Fruit fly (Drosophila melanogaster) whole organism, prepupa: ENCODE data around the gene Rtca.

Experiments
- Blimp-1 ChIP-seq: fragments of 200-800 bp; sonication (Bioruptor generic); optimal IDR thresholded peaks from 3 replicates; lab custom pipeline; 2017; ENCODE audit warnings: missing biosample characterization, missing genetic modification characterization, mild to moderate bottlenecking, moderate library complexity, missing genetic modification reagents
- CG10631 ChIP-seq: fragments of 200-800 bp; sonication (Bioruptor generic); optimal IDR thresholded peaks from 2 replicates; lab custom pipeline; 2016; ENCODE audit warnings: missing biosample characterization, missing genetic modification characterization
- CG10669 ChIP-seq: fragments of 200-800 bp; sonication (Bioruptor generic); optimal IDR thresholded peaks from 3 replicates; lab custom pipeline; 2018; ENCODE audit warnings: missing biosample characterization, mild to moderate bottlenecking, missing genetic modification characterization, moderate library complexity
- CG11294 ChIP-seq: fragments of 200-800 bp; sonication (Bioruptor generic); IDR thresholded peaks from 2 replicates; pipeline ENCODE4 v1.3.6; 2022; ENCODE audit warnings: missing biosample characterization, missing genetic modification characterization
- CG11762 ChIP-seq: fragments of 200-800 bp; sonication (Bioruptor generic); optimal IDR thresholded peaks from 3 replicates; lab custom pipeline; 2016; ENCODE audit warnings: missing biosample characterization, missing genetic modification characterization; ENCODE audit not compliant: insufficient read depth
- CG11902 ChIP-seq: fragments of 200-800 bp; sonication (Bioruptor generic); optimal IDR thresholded peaks from 3 replicates; lab custom pipeline; 2016; ENCODE audit warnings: missing biosample characterization, missing genetic modification characterization
- CG15336 ChIP-seq: fragments of 200-800 bp; sonication (Bioruptor generic); IDR thresholded peaks from 2 replicates; pipeline ENCODE4 v1.3.6; 2022; ENCODE audit warnings: missing biosample characterization, missing genetic modification characterization
- CG1621 ChIP-seq: fragments of 200-800 bp; sonication (Bioruptor generic); optimal IDR thresholded peaks from 3 replicates; lab custom pipeline; 2018; ENCODE audit warnings: missing biosample characterization, mild to moderate bottlenecking, missing genetic modification characterization
- CG16779 ChIP-seq: fragments of 200-800 bp; sonication (Bioruptor generic); optimal IDR thresholded peaks from 3 replicates; lab custom pipeline; 2017; ENCODE audit warnings: missing biosample characterization, mild to moderate bottlenecking, missing genetic modification characterization
- CG3032 ChIP-seq: fragments of 200-800 bp; optimal IDR thresholded peaks from 2 replicates; lab custom pipeline; 2019; ENCODE audit warnings: missing biosample characterization, mild to moderate bottlenecking, missing genetic modification characterization, moderate library complexity
- CG32006 ChIP-seq: fragments of 200-800 bp; sonication (Bioruptor generic); optimal IDR thresholded peaks from 3 replicates; lab custom pipeline; 2017; ENCODE audit warnings: missing biosample characterization, mild to moderate bottlenecking, missing genetic modification characterization
- CG34406 ChIP-seq: fragments of 200-800 bp; sonication (Bioruptor generic); optimal IDR thresholded peaks from 3 replicates; lab custom pipeline; 2016; ENCODE audit warnings: missing biosample characterization, missing genetic modification characterization
- CG4318 ChIP-seq: fragments of 200-800 bp; sonication (Bioruptor generic); optimal IDR thresholded peaks from 3 replicates; lab custom pipeline; 2017; ENCODE audit warnings: missing biosample characterization, mild to moderate bottlenecking, missing genetic modification characterization
- CG6163 ChIP-seq: fragments of 200-800 bp; sonication (Bioruptor generic); IDR thresholded peaks from 3 replicates; pipeline ENCODE4 v1.3.6; 2022; ENCODE audit warnings: missing biosample characterization, missing genetic modification characterization
- CG6276 ChIP-seq: fragments of 200-800 bp; sonication (Bioruptor generic); optimal IDR thresholded peaks from 2 replicates; lab custom pipeline; 2017; ENCODE audit warnings: missing biosample characterization, mild to moderate bottlenecking, missing genetic modification characterization
- CG6792 ChIP-seq: fragments of 200-800 bp; sonication (Bioruptor generic); optimal IDR thresholded peaks from 3 replicates; lab custom pipeline; 2016; ENCODE audit warnings: missing biosample characterization, missing genetic modification characterization
- CG7368 ChIP-seq: fragments of 200-800 bp; sonication (Bioruptor generic); optimal IDR thresholded peaks from 3 replicates; lab custom pipeline; 2016; ENCODE audit warnings: missing biosample characterization, missing genetic modification characterization
- CG8119 ChIP-seq: fragments of 200-800 bp; sonication (Bioruptor generic); IDR thresholded peaks from 3 replicates; pipeline ENCODE4 v1.3.6; 2022; ENCODE audit warnings: missing biosample characterization, missing genetic modification characterization
- CG8319 ChIP-seq: fragments of 200-800 bp; sonication (Bioruptor generic); optimal IDR thresholded peaks from 3 replicates; lab custom pipeline; 2016; ENCODE audit warnings: missing biosample characterization, missing genetic modification characterization
- CG9139 ChIP-seq: fragments of 200-800 bp; sonication (Bioruptor generic); optimal IDR thresholded peaks from 3 replicates; lab custom pipeline; 2017; ENCODE audit warnings: missing biosample characterization, mild to moderate bottlenecking, missing genetic modification characterization
- Eip75B ChIP-seq: fragments of 200-800 bp; sonication (Bioruptor generic); optimal IDR thresholded peaks from 3 replicates; lab custom pipeline; 2016; ENCODE audit warnings: missing biosample characterization, missing genetic modification characterization
- Eip78C ChIP-seq: fragments of 200-800 bp; sonication (Bioruptor generic); peaks from one replicate; lab custom pipeline; 2016; ENCODE audit warnings: missing biosample characterization, missing genetic modification characterization
- Eip93F ChIP-seq: fragments of 200-800 bp; sonication (Bioruptor generic); optimal IDR thresholded peaks from 2 replicates; lab custom pipeline; 2016; ENCODE audit warnings: missing biosample characterization, mild to moderate bottlenecking, missing genetic modification characterization
- Ets21C ChIP-seq: fragments of 200-800 bp; sonication (Bioruptor generic); optimal IDR thresholded peaks from 3 replicates; lab custom pipeline; 2016; ENCODE audit warnings: missing biosample characterization, missing genetic modification characterization
- Ets96B ChIP-seq: fragments of 200-800 bp; optimal IDR thresholded peaks from 2 replicates; lab custom pipeline; 2019; ENCODE audit warnings: missing biosample characterization, mild to moderate bottlenecking, missing genetic modification characterization, moderate library complexity
- Gug ChIP-seq: fragments of 200-800 bp; sonication (Bioruptor generic); IDR thresholded peaks from 2 replicates; pipeline ENCODE4 v1.3.6; 2022; ENCODE audit warnings: missing biosample characterization, missing genetic modification characterization
- Hr38 ChIP-seq: sonication (Bioruptor generic); optimal IDR thresholded peaks from 2 replicates; lab custom pipeline; 2016; ENCODE audit warnings: missing biosample characterization, missing genetic modification characterization
- Hr39 ChIP-seq: fragments of 200-800 bp; sonication (Bioruptor generic); optimal IDR thresholded peaks from 2 replicates; lab custom pipeline; 2016; ENCODE audit warnings: missing biosample characterization, missing genetic modification characterization
- Met ChIP-seq: fragments of 200-800 bp; sonication (Bioruptor generic); optimal IDR thresholded peaks from 3 replicates; lab custom pipeline; 2016; ENCODE audit warnings: missing biosample characterization, missing genetic modification characterization
- OdsH ChIP-seq: fragments of 200-800 bp; sonication (Bioruptor generic); optimal IDR thresholded peaks from 3 replicates; lab custom pipeline; 2016; ENCODE audit warnings: missing biosample characterization, missing genetic modification characterization
- Smox ChIP-seq: fragments of 200-800 bp; sonication (Bioruptor generic); optimal IDR thresholded peaks from 3 replicates; lab custom pipeline; 2016; ENCODE audit warnings: missing biosample characterization, missing genetic modification characterization
- Sox102F ChIP-seq: fragments of 200-800 bp; sonication (Bioruptor generic); optimal IDR thresholded peaks from 2 replicates; lab custom pipeline; 2016; ENCODE audit warnings: missing biosample characterization, mild to moderate bottlenecking, missing genetic modification characterization
- Sox14 ChIP-seq: fragments of 200-800 bp; sonication (Bioruptor generic); optimal IDR thresholded peaks from 3 replicates; lab custom pipeline; 2016; ENCODE audit warnings: missing biosample characterization, missing genetic modification characterization
- achi ChIP-seq: fragments of 200-800 bp; sonication (Bioruptor generic); optimal IDR thresholded peaks from 3 replicates; lab custom pipeline; 2016; ENCODE audit warnings: missing biosample characterization, missing genetic modification characterization
- dsx ChIP-seq: fragments of 200-800 bp; optimal IDR thresholded peaks from 3 replicates; lab custom pipeline; 2019; ENCODE audit warnings: missing biosample characterization, mild to moderate bottlenecking, missing genetic modification characterization, moderate library complexity; ENCODE audit not compliant: poor library complexity, severe bottlenecking
- eg ChIP-seq: fragments of 200-800 bp; sonication (Bioruptor generic); IDR thresholded peaks from 3 replicates; pipeline ENCODE4 v1.3.6; 2022; ENCODE audit warnings: missing biosample characterization, missing genetic modification characterization
- fd59A ChIP-seq: fragments of 200-800 bp; sonication (Bioruptor generic); optimal IDR thresholded peaks from 2 replicates; lab custom pipeline; 2017; ENCODE audit warnings: missing biosample characterization, mild to moderate bottlenecking, missing genetic modification characterization, missing genetic modification reagents
- fd85E ChIP-seq: fragments of 200-800 bp; sonication (Bioruptor generic); optimal IDR thresholded peaks from 3 replicates; lab custom pipeline; 2016; ENCODE audit warnings: missing biosample characterization, missing genetic modification characterization
- lz ChIP-seq: fragments of 200-800 bp; sonication (Bioruptor generic); optimal IDR thresholded peaks from 3 replicates; lab custom pipeline; 2016; ENCODE audit warnings: missing biosample characterization, missing genetic modification characterization
- net ChIP-seq: fragments of 200-800 bp; sonication (Bioruptor generic); optimal IDR thresholded peaks from 3 replicates; lab custom pipeline; 2016; ENCODE audit warnings: missing biosample characterization, missing genetic modification characterization
- pdm3 ChIP-seq: fragments of 200-800 bp; sonication (Bioruptor generic); optimal IDR thresholded peaks from 3 replicates; lab custom pipeline; 2016; ENCODE audit warnings: missing biosample characterization, missing genetic modification characterization
- salr ChIP-seq, 2 experiments: fragments of 200-800 bp; sonication (Bioruptor generic); optimal IDR thresholded peaks; 3 replicates each; lab custom pipeline; 2016 to 2018; ENCODE audit warnings: missing biosample characterization in 2 of 2, missing genetic modification characterization in 2 of 2, mild to moderate bottlenecking in 1 of 2
- spab ChIP-seq: fragments of 200-800 bp; sonication (Bioruptor generic); optimal IDR thresholded peaks from 2 replicates; lab custom pipeline; 2017; ENCODE audit warnings: missing biosample characterization, mild to moderate bottlenecking, missing genetic modification characterization, missing genetic modification reagents
- topi ChIP-seq: fragments of 200-800 bp; sonication (Bioruptor generic); optimal IDR thresholded peaks from 3 replicates; lab custom pipeline; 2016; ENCODE audit warnings: missing biosample characterization, missing genetic modification characterization
- vri ChIP-seq: fragments of 200-800 bp; sonication (Bioruptor generic); optimal IDR thresholded peaks from 3 replicates; lab custom pipeline; 2016; ENCODE audit warnings: missing biosample characterization, mild to moderate bottlenecking, missing genetic modification characterization

The Rtca gene

dm6 chrX:2108639-2109038 is 36.4 kb downstream of the Rtca start (continued):
- TF ChIP-seq Gug, result peak; percentile 45
- TF ChIP-seq CG15336, result peak; percentile 71
- TF ChIP-seq CG11294 (GFP tag; lab: Robert Waterston, UW), result peak; percentile 74
- TF ChIP-seq, all 60 proteins: peak for 10

- TF ChIP-seq Sox102F (GFP tag; lab: Kevin White, UChicago) (no peak), vri (GFP tag; lab: Kevin White, UChicago) (no peak), Eip75B (GFP tag; lab: Kevin White, UChicago) (no peak), eg (GFP tag; lab: Robert Waterston, UW) (no peak)
- TF ChIP-seq, all 60 proteins: peak for 0
Observed at dm6 chrX:2112660-2113059, 40.4 kb downstream of the Rtca start.

- TF ChIP-seq Hr39 (GFP tag; lab: Kevin White, UChicago) (peak; percentile 80), CG15336 (peak; percentile 70), Blimp-1 (peak; percentile 94), spab (GFP tag; lab: Kevin White, UChicago) (peak; percentile 55), Eip78C (GFP tag; lab: Kevin White, UChicago) (peak; percentile 93), Hr38 (no peak), CG1621 (tag; lab: Kevin White, UChicago) (peak; percentile 26), CG11902 (GFP tag; lab: Kevin White, UChicago) (peak; percentile 40), CG11762 (GFP tag; lab: Kevin White, UChicago) (peak; percentile 65), pdm3 (GFP tag; lab: Kevin White, UChicago) (peak; percentile 75), salr (GFP tag; optimal IDR thresholded peaks at IDR 0.05; lab: Kevin White, UChicago) (peak; percentile 37 to 55), CG7368 (peak; percentile 68), CG9139 (GFP tag; lab: Kevin White, UChicago) (peak; percentile 22), CG8119 (peak; percentile 72), CG11294 (GFP tag; lab: Robert Waterston, UW) (peak; percentile 34; the same call in 1 of the 2 replicates), OdsH (peak; percentile 80), CG6792 (GFP tag; lab: Kevin White, UChicago) (peak; percentile 73), Sox102F (GFP tag; lab: Kevin White, UChicago) (peak; percentile 71), CG32006 (GFP tag; lab: Kevin White, UChicago) (peak; percentile 68), Smox (GFP tag; lab: Kevin White, UChicago) (peak; percentile 70), achi (GFP tag; lab: Kevin White, UChicago) (peak; percentile 70), fd59A (GFP tag; lab: Kevin White, UChicago) (peak; percentile 68), topi (GFP tag; lab: Kevin White, UChicago) (peak; percentile 78), CG34406 (GFP tag; lab: Kevin White, UChicago) (peak; percentile 68), Ets96B (peak; percentile 66), lz (GFP tag; lab: Kevin White, UChicago) (peak; percentile 73), CG10669 (GFP tag; lab: Kevin White, UChicago) (peak; percentile 65), Met (GFP tag; lab: Kevin White, UChicago) (peak; percentile 78), Sox14 (GFP tag; lab: Kevin White, UChicago) (peak; percentile 84), CG6163 (GFP tag; lab: Robert Waterston, UW) (peak; percentile 69; the same call in 2 of the 3 replicates), CG6276 (GFP tag; lab: Kevin White, UChicago) (no peak), CG8319 (GFP tag; lab: Kevin White, UChicago) (peak; percentile 41), CG10631 (GFP tag; lab: Kevin White, UChicago) (peak; percentile 66), net (GFP tag; lab: Kevin White, UChicago) (peak; percentile 61), CG4318 (GFP tag; lab: Kevin White, UChicago) (peak; percentile 34), vri (GFP tag; lab: Kevin White, UChicago) (no peak), Gug (peak; percentile 48), CG3032 (tag; lab: Kevin White, UChicago) (peak; percentile 65), dsx (GFP tag; lab: Kevin White, UChicago) (peak; percentile 66), Eip75B (GFP tag; lab: Kevin White, UChicago) (peak; percentile 84), Eip93F (peak; percentile 57), Ets21C (GFP tag; lab: Kevin White, UChicago) (peak; percentile 59), CG16779 (no peak), fd85E (no peak)
Observed at dm6 chrX:2121716-2122601, 49.7 kb downstream of the Rtca start.
